Worm (Caenorhabditis elegans): Measurements from ENCODE around the gene pygo-1.

DNA sequence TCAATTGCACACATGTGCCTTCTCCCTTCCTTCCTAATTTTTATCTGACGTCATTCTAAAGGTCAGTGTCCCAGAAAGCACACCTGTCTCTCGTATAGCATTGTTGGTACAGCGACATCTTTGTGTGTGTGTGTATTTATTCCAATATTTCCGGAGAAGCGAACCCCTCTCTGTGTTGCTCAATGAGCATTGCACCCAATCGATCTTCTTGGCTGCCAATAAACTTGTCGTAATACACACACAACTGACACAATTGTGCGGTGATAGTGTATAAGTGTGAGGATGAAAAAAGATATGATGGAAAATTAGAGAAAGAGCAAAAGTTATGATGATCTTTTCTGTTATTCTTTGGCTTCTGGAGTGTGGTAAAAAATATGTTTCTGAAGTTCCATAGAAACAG, 6.5 kb upstream of the pygo-1 start:
- TF ChIP-seq ztf-11 (tag; optimal IDR thresholded peaks at IDR 0.05): no peak
- no peak for TF ChIP-seq aly-2 (tag; optimal IDR thresholded peaks at IDR 0.05)
- no peak for TF ChIP-seq ama-1 (optimal IDR thresholded peaks at IDR 0.05)
- no peak for TF ChIP-seq dpl-1 (GFP tag; optimal IDR thresholded peaks at IDR 0.05)
- TF ChIP-seq gei-8 (GFP tag; optimal IDR thresholded peaks at IDR 0.05): no peak
- no peak for TF ChIP-seq Y5F2A.4 (GFP tag; optimal IDR thresholded peaks at IDR 0.05)
- TF ChIP-seq mxl-3 (GFP tag; optimal IDR thresholded peaks at IDR 0.05): no peak
- TF ChIP-seq ctbp-1 (GFP tag; IDR thresholded peaks at IDR 0.05): no peak
- no peak for TF ChIP-seq nhr-11 (tag; optimal IDR thresholded peaks at IDR 0.05)
- TF ChIP-seq zip-2 (tag; optimal IDR thresholded peaks at IDR 0.05): no peak
- no peak for TF ChIP-seq ZK546.5 (tag; optimal IDR thresholded peaks at IDR 0.05)
- TF ChIP-seq ceh-20 (GFP tag; IDR thresholded peaks at IDR 0.05): no peak
